Fruit fly (Drosophila melanogaster) whole organism, embryonic: Measurements from ENCODE around the gene fry.

Experiments used
- Abd-B ChIP-seq: fragments of 200-800 bp; sonication (Bioruptor generic); optimal IDR thresholded peaks from 2 replicates; lab custom pipeline; 2018; ENCODE audit warnings: missing biosample characterization, mild to moderate bottlenecking, missing genetic modification characterization, moderate library complexity
- Aef1 ChIP-seq: fragments of 200-800 bp; sonication (Bioruptor generic); IDR thresholded peaks from 3 replicates; pipeline ENCODE4 v1.3.6; 2022; ENCODE audit warnings: missing biosample characterization, missing genetic modification characterization
- Asciz ChIP-seq: fragments of 200-800 bp; sonication (Bioruptor generic); optimal IDR thresholded peaks from 2 replicates; lab custom pipeline; 2017; ENCODE audit warnings: missing biosample characterization, mild to moderate bottlenecking, missing genetic modification characterization, missing genetic modification reagents
- BEAF-32 ChIP-seq: fragments of 200-800 bp; sonication (Bioruptor generic); optimal IDR thresholded peaks from 3 replicates; lab custom pipeline; 2017; ENCODE audit warnings: missing biosample characterization, missing genetic modification characterization, mild to moderate bottlenecking, moderate library complexity, missing genetic modification reagents
- BtbVII ChIP-seq: fragments of 200-800 bp; sonication (Bioruptor generic); optimal IDR thresholded peaks from 3 replicates; lab custom pipeline; 2017; ENCODE audit warnings: missing biosample characterization, mild to moderate bottlenecking, missing genetic modification characterization
- CG10366 ChIP-seq: fragments of 200-800 bp; sonication (Bioruptor generic); IDR thresholded peaks from 2 replicates; pipeline ENCODE4 v1.3.6; 2022; ENCODE audit warnings: missing biosample characterization, missing genetic modification characterization
- CG10979 ChIP-seq: fragments of 200-800 bp; sonication (Bioruptor generic); optimal IDR thresholded peaks from 2 replicates; lab custom pipeline; 2018; ENCODE audit warnings: missing biosample characterization, mild to moderate bottlenecking, missing genetic modification characterization, moderate library complexity
- CG11723 ChIP-seq: fragments of 200-800 bp; sonication (Bioruptor generic); optimal IDR thresholded peaks from 2 replicates; lab custom pipeline; 2017; ENCODE audit warnings: missing biosample characterization, mild to moderate bottlenecking, missing genetic modification characterization
- CG12299 ChIP-seq: fragments of 200-800 bp; sonication (Bioruptor generic); optimal IDR thresholded peaks from 2 replicates; lab custom pipeline; 2018; ENCODE audit warnings: missing biosample characterization, mild to moderate bottlenecking, missing genetic modification characterization
- CG1529 ChIP-seq: fragments of 200-800 bp; sonication (Bioruptor generic); optimal IDR thresholded peaks from 3 replicates; lab custom pipeline; 2018; ENCODE audit warnings: missing biosample characterization, missing genetic modification characterization
- CG17328 ChIP-seq: fragments of 200-800 bp; sonication (Bioruptor generic); IDR thresholded peaks from 2 replicates; pipeline ENCODE4 v1.3.6; 2022; ENCODE audit warnings: missing biosample characterization, missing genetic modification characterization
- CG17359 ChIP-seq: fragments of 200-800 bp; sonication (Bioruptor generic); optimal IDR thresholded peaks from 3 replicates; lab custom pipeline; 2018; ENCODE audit warnings: missing biosample characterization, mild to moderate bottlenecking, missing genetic modification characterization, moderate library complexity
- CG32772 ChIP-seq: fragments of 200-800 bp; sonication (Bioruptor generic); IDR thresholded peaks from 2 replicates; pipeline ENCODE4 v1.3.6; 2022; ENCODE audit warnings: missing biosample characterization, missing genetic modification characterization
- CG34224 ChIP-seq: fragments of 200-800 bp; sonication (Bioruptor generic); IDR thresholded peaks from 3 replicates; pipeline ENCODE4 v1.3.6; 2022; ENCODE audit warnings: missing biosample characterization, missing genetic modification characterization; ENCODE audit not compliant: partially characterized antibody
- CG43689 ChIP-seq: fragments of 200-800 bp; sonication (Bioruptor generic); IDR thresholded peaks from 2 replicates; pipeline ENCODE4 v1.3.6; 2022; ENCODE audit warnings: missing biosample characterization, missing genetic modification characterization
- CG5180 ChIP-seq: fragments of 200-800 bp; sonication (Bioruptor generic); optimal IDR thresholded peaks from 3 replicates; lab custom pipeline; 2017; ENCODE audit warnings: missing biosample characterization, missing genetic modification characterization, mild to moderate bottlenecking, moderate library complexity, missing genetic modification reagents
- CG6683 ChIP-seq: fragments of 200-800 bp; sonication (Bioruptor generic); optimal IDR thresholded peaks from 2 replicates; lab custom pipeline; 2017; ENCODE audit warnings: missing biosample characterization, mild to moderate bottlenecking, missing genetic modification characterization, missing genetic modification reagents
- CG6854 ChIP-seq: fragments of 200-800 bp; sonication (Bioruptor generic); optimal IDR thresholded peaks from 3 replicates; lab custom pipeline; 2017; ENCODE audit warnings: missing biosample characterization, mild to moderate bottlenecking, missing genetic modification characterization
- CG8281 ChIP-seq: fragments of 200-800 bp; sonication (Bioruptor generic); optimal IDR thresholded peaks from 2 replicates; lab custom pipeline; 2018; ENCODE audit warnings: missing biosample characterization, mild to moderate bottlenecking, missing genetic modification characterization, moderate library complexity
- CG8765 ChIP-seq: fragments of 200-800 bp; sonication (Bioruptor generic); IDR thresholded peaks from 2 replicates; pipeline ENCODE4 v1.3.6; 2022; ENCODE audit warnings: missing biosample characterization, missing genetic modification characterization
- CG8924 ChIP-seq: fragments of 200-800 bp; optimal IDR thresholded peaks from 3 replicates; lab custom pipeline; 2019; ENCODE audit warnings: missing biosample characterization, mild to moderate bottlenecking, missing genetic modification characterization, moderate library complexity
- CoRest ChIP-seq: fragments of 200-800 bp; sonication (Bioruptor generic); optimal IDR thresholded peaks from 3 replicates; lab custom pipeline; 2018; ENCODE audit warnings: missing biosample characterization, mild to moderate bottlenecking, missing genetic modification characterization, moderate library complexity
- CrebB ChIP-seq: fragments of 200-800 bp; sonication (Bioruptor generic); optimal IDR thresholded peaks from 3 replicates; lab custom pipeline; 2018; ENCODE audit warnings: missing biosample characterization, mild to moderate bottlenecking, missing genetic modification characterization
- Dfd ChIP-seq, 2 experiments: fragments of >200 bp; optimal IDR thresholded peaks; 2 replicates each; lab custom pipeline; 2017; ENCODE audit warnings: missing biosample characterization in 2 of 2, missing genetic modification characterization in 2 of 2
- Doc2 ChIP-seq: fragments of 200-800 bp; sonication (Bioruptor generic); IDR thresholded peaks from 2 replicates; pipeline ENCODE4 v1.3.6; 2022; ENCODE audit warnings: missing biosample characterization, missing genetic modification characterization
- ERR ChIP-seq: fragments of 200-800 bp; sonication (Bioruptor generic); optimal IDR thresholded peaks from 2 replicates; lab custom pipeline; 2016; ENCODE audit warnings: missing biosample characterization, missing genetic modification characterization
- Ets65A ChIP-seq: fragments of 200-800 bp; sonication (Bioruptor generic); peaks from one replicate; lab custom pipeline; 2016; ENCODE audit warnings: missing biosample characterization, missing genetic modification characterization
- HmgD ChIP-seq: fragments of 200-800 bp; sonication (Bioruptor generic); optimal IDR thresholded peaks from 3 replicates; lab custom pipeline; 2016; ENCODE audit warnings: missing biosample characterization, missing genetic modification characterization
- Hr39 ChIP-seq: fragments of >200 bp; optimal IDR thresholded peaks from 2 replicates; lab custom pipeline; 2017
- Hr78 ChIP-seq, 2 experiments: fragments of 200-800 bp in 1 of 2; fragments of >200 bp in 1 of 2; sonication (Bioruptor generic) in 1 of 2; optimal IDR thresholded peaks; 2 replicates each; lab custom pipeline; 2017 to 2019; ENCODE audit warnings: missing biosample characterization in 2 of 2, missing genetic modification characterization in 2 of 2, mild to moderate bottlenecking in 1 of 2, moderate library complexity in 1 of 2
- Nf-YB ChIP-seq: fragments of 200-800 bp; sonication (Bioruptor generic); optimal IDR thresholded peaks from 3 replicates; lab custom pipeline; 2019; ENCODE audit warnings: missing biosample characterization, mild to moderate bottlenecking, missing genetic modification characterization, moderate library complexity
- abd-A ChIP-seq: fragments of 200-800 bp; sonication (Bioruptor generic); optimal IDR thresholded peaks from 3 replicates; lab custom pipeline; 2019; ENCODE audit warnings: missing biosample characterization, mild to moderate bottlenecking, missing genetic modification characterization, moderate library complexity
- bowl ChIP-seq: fragments of 200-800 bp; sonication (Bioruptor generic); IDR thresholded peaks from 2 replicates; pipeline ENCODE4 v1.3.6; 2022; ENCODE audit warnings: missing biosample characterization, missing genetic modification characterization
- cad ChIP-seq: fragments of >200 bp; optimal IDR thresholded peaks from 2 replicates; lab custom pipeline; 2017; ENCODE audit warnings: missing biosample characterization, missing genetic modification characterization
- da ChIP-seq: fragments of 200-800 bp; sonication (Bioruptor generic); optimal IDR thresholded peaks from 2 replicates; lab custom pipeline; 2016; ENCODE audit warnings: missing biosample characterization, missing genetic modification characterization
- fru ChIP-seq: fragments of >200 bp; optimal IDR thresholded peaks from 2 replicates; lab custom pipeline; 2017
- gt ChIP-seq: fragments of 200-800 bp; sonication (Bioruptor generic); IDR thresholded peaks from 2 replicates; pipeline ENCODE4 v1.3.6; 2022; ENCODE audit warnings: missing biosample characterization, missing genetic modification characterization
- lilli ChIP-seq: fragments of 200-800 bp; sonication (Bioruptor generic); optimal IDR thresholded peaks from 3 replicates; lab custom pipeline; 2016; ENCODE audit warnings: missing biosample characterization, missing genetic modification characterization
- lola ChIP-seq, 3 experiments: fragments of >200 bp in 2 of 3; fragments of 200-800 bp in 1 of 3; sonication (Bioruptor generic) in 1 of 3; optimal IDR thresholded peaks; 2 replicates each; lab custom pipeline; 2017 to 2019; ENCODE audit warnings: missing biosample characterization in 3 of 3, missing genetic modification characterization in 3 of 3, mild to moderate bottlenecking in 1 of 3, moderate library complexity in 1 of 3
- nau ChIP-seq: fragments of 200-800 bp; sonication (Bioruptor generic); optimal IDR thresholded peaks from 3 replicates; lab custom pipeline; 2017; ENCODE audit warnings: missing biosample characterization, mild to moderate bottlenecking, missing genetic modification characterization, missing genetic modification reagents
- pan ChIP-seq, 4 experiments: fragments of >200 bp in 3 of 4; fragments of 200-800 bp in 1 of 4; sonication (Bioruptor generic) in 1 of 4; optimal IDR thresholded peaks in 3 of 4; IDR thresholded peaks in 1 of 4; 2 replicates each; pipeline versions ENCODE4 v1.3.6 to Lab custom; 2017 to 2022; ENCODE audit warnings: missing biosample characterization in 2 of 4, missing genetic modification characterization in 2 of 4, mixed read lengths in 1 of 4
- pb ChIP-seq: fragments of 200-800 bp; sonication (Bioruptor generic); optimal IDR thresholded peaks from 3 replicates; lab custom pipeline; 2016; ENCODE audit warnings: missing biosample characterization, missing genetic modification characterization
- pho ChIP-seq: fragments of 200-800 bp; sonication (Bioruptor generic); optimal IDR thresholded peaks from 2 replicates; lab custom pipeline; 2016; ENCODE audit warnings: missing biosample characterization, missing genetic modification characterization
- pnt ChIP-seq: fragments of 200-800 bp; sonication (Bioruptor generic); optimal IDR thresholded peaks from 3 replicates; lab custom pipeline; 2016; ENCODE audit warnings: missing biosample characterization, missing genetic modification characterization
- ranshi ChIP-seq: fragments of 200-800 bp; sonication (Bioruptor generic); IDR thresholded peaks from 2 replicates; pipeline ENCODE4 v1.3.6; 2022; ENCODE audit warnings: missing biosample characterization, missing genetic modification characterization
- ttk ChIP-seq: fragments of 200-800 bp; sonication (Bioruptor generic); IDR thresholded peaks from 2 replicates; pipeline ENCODE4 v2.1.2; 2022; ENCODE audit warnings: missing biosample characterization, missing genetic modification characterization
- vvl ChIP-seq: fragments of 200-800 bp; sonication (Bioruptor generic); IDR thresholded peaks from 2 replicates; pipeline ENCODE4 v1.3.6; 2022; ENCODE audit warnings: missing biosample characterization, missing genetic modification characterization
- zfh2 ChIP-seq: fragments of 200-800 bp; sonication (Bioruptor generic); optimal IDR thresholded peaks from 2 replicates; lab custom pipeline; 2016; ENCODE audit warnings: missing biosample characterization, missing genetic modification characterization

fry gene

DNA sequence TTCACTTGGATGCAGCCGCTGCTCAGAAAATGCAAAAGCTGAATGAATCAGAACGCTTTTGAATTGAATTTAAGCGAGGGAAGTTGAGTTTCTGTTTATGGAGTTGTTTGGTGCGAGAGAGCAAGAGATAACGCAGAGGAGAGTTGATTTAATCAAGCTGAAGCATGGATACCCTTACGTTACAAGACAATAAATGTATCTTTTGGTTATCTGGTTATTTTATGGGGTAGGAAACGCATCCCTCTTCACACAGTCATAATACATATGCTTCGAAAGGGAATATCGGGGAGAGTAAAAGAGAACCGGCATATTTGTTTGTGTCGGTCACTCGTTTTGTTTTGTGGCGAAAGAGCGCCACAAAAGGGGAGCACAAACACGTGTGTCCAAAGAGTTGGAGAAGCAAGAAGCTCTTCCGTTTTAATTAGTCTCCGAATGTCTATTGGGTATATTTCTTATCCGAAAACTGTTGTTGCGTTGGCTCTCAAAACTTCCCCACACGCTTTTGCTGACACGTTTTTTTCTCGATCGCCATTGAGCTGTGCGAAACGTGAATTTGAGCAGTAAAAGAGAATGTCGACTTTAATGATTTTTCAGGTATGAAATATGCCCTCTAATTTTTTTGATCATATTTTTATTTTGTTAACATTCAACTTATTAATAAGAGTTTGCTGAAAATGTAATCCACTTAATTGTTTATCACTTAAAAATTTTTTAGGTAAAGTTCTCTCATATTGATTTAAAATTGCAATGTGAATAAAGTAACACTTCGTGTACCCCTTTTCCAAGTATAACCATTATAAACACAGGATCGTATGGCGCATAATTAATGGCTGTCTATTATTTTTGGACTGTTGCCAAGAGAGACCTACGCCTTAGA is 18.0 kb upstream of the fry start, which contains the start of gene Prps (continued):
- TF ChIP-seq nau (GFP tag; lab: Kevin White, UChicago) (peak; percentile 73), pb (GFP tag; lab: Kevin White, UChicago) (peak; percentile 80), BtbVII (GFP tag; lab: Kevin White, UChicago) (peak; percentile 77), bowl (GFP tag; lab: Robert Waterston, UW) (peak; percentile 60; the same call in 1 of the 2 replicates), lola (GFP tag; optimal IDR thresholded peaks at IDR 0.05; lab: Kevin White, UChicago) (peak in 1 of 3 experiments; percentile 27), pan (optimal IDR thresholded peaks at IDR 0.05; lab: Kevin White, UChicago) (no peak), pan (GFP tag; optimal IDR thresholded peaks at IDR 0.05 in 1 of 2, IDR thresholded peaks at IDR 0.05 in 1 of 2) (peak in 1 of 2 experiments; percentile 89), CG8765 (peak; percentile 58; the same call in 1 of the 2 replicates), zfh2 (GFP tag; lab: Kevin White, UChicago) (peak; percentile 51), CG8281 (tag; lab: Kevin White, UChicago) (peak; percentile 14), CG8924 (tag; lab: Kevin White, UChicago) (peak; percentile 56), fru (lab: Kevin White, UChicago) (no peak), CG34224 (GFP tag; lab: Robert Waterston, UW) (peak; percentile 31; the same call in 1 of the 3 replicates), Abd-B (GFP tag; lab: Kevin White, UChicago) (peak; percentile 36), CG10366 (GFP tag; lab: Robert Waterston, UW) (peak; percentile 56; the same call in 1 of the 2 replicates), CG10979 (peak; percentile 71), CG17359 (tag; lab: Kevin White, UChicago) (peak; percentile 82), ttk (peak; percentile 81), gt (GFP tag; lab: Robert Waterston, UW) (no peak; the same call in 1 of the 2 replicates), CG6683 (GFP tag; lab: Kevin White, UChicago) (peak; percentile 49), CG43689 (GFP tag; lab: Robert Waterston, UW) (no peak), CG12299 (tag; lab: Kevin White, UChicago) (peak; percentile 75), da (peak; percentile 46), CG5180 (GFP tag; lab: Kevin White, UChicago) (peak; percentile 25), ranshi (peak; percentile 85), Aef1 (peak; percentile 68; the same call in 2 of the 3 replicates), vvl (GFP tag; lab: Robert Waterston, UW) (peak; percentile 95), pho (GFP tag; lab: Kevin White, UChicago) (peak; percentile 53), CG11723 (GFP tag; lab: Kevin White, UChicago) (peak; percentile 42), Asciz (GFP tag; lab: Kevin White, UChicago) (peak; percentile 59), cad (GFP tag; lab: Kevin White, UChicago) (no peak), CoRest (tag; lab: Kevin White, UChicago) (peak; percentile 69), abd-A (tag; lab: Kevin White, UChicago) (peak; percentile 88), CG6854 (GFP tag; lab: Kevin White, UChicago) (peak; percentile 84), Hr39 (no peak), pnt (GFP tag; lab: Kevin White, UChicago) (peak; percentile 74), CG1529 (GFP tag; lab: Kevin White, UChicago) (peak; percentile 15), BEAF-32 (GFP tag; lab: Kevin White, UChicago) (no peak), HmgD (GFP tag; lab: Kevin White, UChicago) (no peak), Dfd (GFP tag; optimal IDR thresholded peaks at IDR 0.05; lab: Kevin White, UChicago) (no peak), ERR (GFP tag; lab: Kevin White, UChicago) (peak; percentile 72), CG17328 (GFP tag; lab: Robert Waterston, UW) (peak; percentile 75), Nf-YB (peak; percentile 7), CG32772 (GFP tag; lab: Robert Waterston, UW) (peak; percentile 57), Hr78 (GFP tag; optimal IDR thresholded peaks at IDR 0.05; lab: Kevin White, UChicago) (peak in 1 of 2 experiments; percentile 18), CrebB (tag; lab: Kevin White, UChicago) (peak; percentile 84), Ets65A (peak; percentile 94), Doc2 (GFP tag; lab: Robert Waterston, UW) (no peak), lilli (GFP tag; lab: Kevin White, UChicago) (peak; percentile 81)
